Worm (Caenorhabditis elegans): Measurements from ENCODE around the gene F18G5.1.

F18G5.1 gene

DNA sequence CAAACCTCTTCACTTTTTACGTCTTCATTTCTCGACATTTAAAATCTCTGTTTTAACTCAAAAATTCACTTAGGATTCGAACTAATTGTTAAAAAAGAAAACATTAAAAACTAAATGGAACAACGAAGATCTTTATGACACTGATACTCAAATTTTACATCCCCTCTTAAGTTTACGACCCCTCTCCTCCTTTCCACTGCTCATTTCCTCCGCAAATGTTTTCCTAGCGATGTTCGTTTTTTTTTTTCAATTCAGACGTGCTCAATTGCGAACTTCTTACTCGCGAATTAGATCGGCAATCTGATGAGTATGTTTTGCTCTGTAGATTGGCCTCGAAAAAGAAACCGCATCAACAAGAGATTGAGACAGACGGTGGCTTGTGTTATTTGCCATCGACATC lies 43.1 kb downstream of the F18G5.1 start:
- TF ChIP-seq unc-86 (tag; optimal IDR thresholded peaks at IDR 0.05) = no peak
- no peak for TF ChIP-seq ceh-14 (tag; optimal IDR thresholded peaks at IDR 0.05)
- TF ChIP-seq elt-4 (tag; optimal IDR thresholded peaks at IDR 0.05) = no peak
- no peak for TF ChIP-seq hlh-6 (tag; optimal IDR thresholded peaks at IDR 0.05)
- no peak for TF ChIP-seq ceh-48 (tag; optimal IDR thresholded peaks at IDR 0.05)

DNA sequence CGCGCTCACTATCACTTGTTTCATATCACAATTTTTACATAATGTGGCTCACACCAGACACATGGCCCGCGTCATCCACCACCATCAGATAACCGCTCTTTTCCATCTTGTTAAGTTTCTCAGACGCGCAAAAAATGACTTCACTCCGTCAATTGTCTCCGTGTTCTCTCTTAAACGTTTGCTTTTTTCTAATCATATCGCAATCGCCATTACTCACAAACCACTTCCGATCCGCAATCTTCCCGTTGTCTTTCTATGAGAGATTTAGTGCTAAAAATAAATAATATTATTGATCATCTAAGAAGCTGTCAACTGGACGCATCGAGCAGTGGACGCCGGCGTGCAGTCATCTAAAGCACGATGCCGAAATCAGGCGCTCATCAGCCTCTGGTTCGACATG lies 43.8 kb downstream of the F18G5.1 start, which contains the start of gene tmc-2:
tmc-2 (plus strand) TSS at position 301 of the 400 bp plus-strand sequence.
- no peak for TF ChIP-seq fkh-6 (tag; optimal IDR thresholded peaks at IDR 0.05)
- TF ChIP-seq C08G9.2 (tag; optimal IDR thresholded peaks at IDR 0.05) = no peak
- TF ChIP-seq nhr-11 (tag; optimal IDR thresholded peaks at IDR 0.05) = no peak
- TF ChIP-seq tbx-2 (tag; optimal IDR thresholded peaks at IDR 0.05) = no peak
- no peak for TF ChIP-seq elt-4 (tag; optimal IDR thresholded peaks at IDR 0.05)
- no peak for TF ChIP-seq ceh-18 (tag; optimal IDR thresholded peaks at IDR 0.05)
- TF ChIP-seq nfya-1 (tag; optimal IDR thresholded peaks at IDR 0.05) = no peak
- TF ChIP-seq K09A11.1 (tag; optimal IDR thresholded peaks at IDR 0.05; ENCODE audit: insufficient read depth) = no peak
- TF ChIP-seq ceh-31 (tag; optimal IDR thresholded peaks at IDR 0.05) = no peak
- no peak for TF ChIP-seq eyg-1 (tag; optimal IDR thresholded peaks at IDR 0.05)
- no peak for TF ChIP-seq ama-1 (optimal IDR thresholded peaks at IDR 0.05)
- TF ChIP-seq hlh-8 (tag; optimal IDR thresholded peaks at IDR 0.05) = no peak
- TF ChIP-seq ceh-9 (tag; optimal IDR thresholded peaks at IDR 0.05) = no peak
- no peak for TF ChIP-seq unc-55 (GFP tag; optimal IDR thresholded peaks at IDR 0.05)
